Fruit fly (Drosophila melanogaster): ENCODE results near the gene CG14722.
A peak's percentile ranks its signal among the peaks of the same experiment; 100 is the strongest.

The CG14722 gene

dm6 chr3R:11773999-11774397, 32.3 kb downstream of the CG14722 start (continued):
- TF ChIP-seq hth (optimal IDR thresholded peaks at IDR 0.05) (no peak), CoRest (tag; optimal IDR thresholded peaks at IDR 0.05) (peak; percentile 89), CG12299 (tag; optimal IDR thresholded peaks at IDR 0.05) (peak; percentile 75), CG5180 (GFP tag; optimal IDR thresholded peaks at IDR 0.05) (peak; percentile 51), peb (GFP tag; IDR thresholded peaks at IDR 0.05) (no peak), PHDP (tag; optimal IDR thresholded peaks at IDR 0.05) (peak; percentile 80), ttk (GFP tag; IDR thresholded peaks at IDR 0.05) (peak; percentile 31), CG32767 (GFP tag; IDR thresholded peaks at IDR 0.05) (peak; percentile 48; the same call in 1 of the 2 replicates), exex (tag; optimal IDR thresholded peaks at IDR 0.05) (peak; percentile 42), sna (GFP tag; IDR thresholded peaks at IDR 0.05; ENCODE audit: partially characterized antibody) (no peak), HmgD (GFP tag; optimal IDR thresholded peaks at IDR 0.05) (no peak), CG15269 (tag; optimal IDR thresholded peaks at IDR 0.05) (peak; percentile 80), CG13123 (GFP tag; optimal IDR thresholded peaks at IDR 0.05) (peak; percentile 6), TFAM (GFP tag; optimal IDR thresholded peaks at IDR 0.05) (no peak), CG31388 (GFP tag; optimal IDR thresholded peaks at IDR 0.05) (no peak), B-H1 (GFP tag; IDR thresholded peaks at IDR 0.05) (0 out of 3 replicates have a peak, but pooled peaks have one; percentile 29), Meics (GFP tag; optimal IDR thresholded peaks at IDR 0.05) (peak; percentile 81), CG1602 (GFP tag; optimal IDR thresholded peaks at IDR 0.05) (peak; percentile 45), az2 (GFP tag; optimal IDR thresholded peaks at IDR 0.05) (peak; percentile 62), CG9215 (GFP tag; IDR thresholded peaks at IDR 0.05) (peak; percentile 54; the same call in 1 of the 2 replicates), Ptx1 (GFP tag; IDR thresholded peaks at IDR 0.05) (peak; percentile 67), rib (GFP tag; IDR thresholded peaks at IDR 0.05) (no peak), Ssrp (tag; optimal IDR thresholded peaks at IDR 0.05) (peak; percentile 85), sisA (GFP tag; IDR thresholded peaks at IDR 0.05) (0 out of 2 replicates have a peak, but pooled peaks have one; percentile 22), Hmx (GFP tag; optimal IDR thresholded peaks at IDR 0.05) (no peak), schlank (tag; optimal IDR thresholded peaks at IDR 0.05) (no peak), CG3838 (GFP tag; optimal IDR thresholded peaks at IDR 0.05) (no peak), CG3065 (GFP tag; optimal IDR thresholded peaks at IDR 0.05) (peak; percentile 20), CG17802 (tag; optimal IDR thresholded peaks at IDR 0.05) (no peak), Mes4 (GFP tag; optimal IDR thresholded peaks at IDR 0.05) (no peak), CG9609 (GFP tag; optimal IDR thresholded peaks at IDR 0.05) (no peak), Atf6 (GFP tag; IDR thresholded peaks at IDR 0.05) (peak; percentile 73), Lpt (GFP tag; optimal IDR thresholded peaks at IDR 0.05) (no peak), ab (GFP tag; optimal IDR thresholded peaks at IDR 0.05) (no peak), ssp (GFP tag; IDR thresholded peaks at IDR 0.05) (peak; percentile 11; the same call in 1 of the 2 replicates), CG16863 (GFP tag; optimal IDR thresholded peaks at IDR 0.05) (no peak), CG14441 (GFP tag; IDR thresholded peaks at IDR 0.05) (0 out of 2 replicates have a peak, but pooled peaks have one; percentile 15), Xrp1 (GFP tag; IDR thresholded peaks at IDR 0.05) (peak; percentile 73; the same call in 1 of the 2 replicates), Hmr (GFP tag; optimal IDR thresholded peaks at IDR 0.05) (peak; percentile 84), bbx (GFP tag; IDR thresholded peaks at IDR 0.05; ENCODE audit: partially characterized antibody) (no peak), CG8359 (GFP tag; optimal IDR thresholded peaks at IDR 0.05; ENCODE audit: borderline replicate concordance) (peak; percentile 32), chinmo (GFP tag; IDR thresholded peaks at IDR 0.05; ENCODE audit: partially characterized antibody) (no peak), tin (GFP tag; optimal IDR thresholded peaks at IDR 0.05) (peak; percentile 59), dmrt11E (tag; optimal IDR thresholded peaks at IDR 0.05) (peak; percentile 88), disco-r (GFP tag; optimal IDR thresholded peaks at IDR 0.05) (peak; percentile 4), bigmax (GFP tag; optimal IDR thresholded peaks at IDR 0.05) (no peak), ranshi (GFP tag; IDR thresholded peaks at IDR 0.05) (0 out of 2 replicates have a peak, but pooled peaks have one; percentile 13), Rx (GFP tag; IDR thresholded peaks at IDR 0.05) (no peak), CG10959 (GFP tag; IDR thresholded peaks at IDR 0.05) (no peak), al (GFP tag; IDR thresholded peaks at IDR 0.05) (no peak; the same call in 1 of the 2 replicates), CG7786 (GFP tag; optimal IDR thresholded peaks at IDR 0.05) (peak; percentile 30), ap (GFP tag; IDR thresholded peaks at IDR 0.05) (no peak)
